Worm (Caenorhabditis elegans) whole organism, late embryonic: ENCODE measurements around the gene marc-1.

Source experiments
- che-1 ChIP-seq: sonication (generic microtip); optimal IDR thresholded peaks from 2 replicates; lab custom pipeline; 2016; ENCODE audit warnings: mild to moderate bottlenecking, missing genetic modification characterization, missing compliant biosample characterization
- dve-1 ChIP-seq: sonication (generic microtip); optimal IDR thresholded peaks from 2 replicates; lab custom pipeline; 2017; ENCODE audit warnings: antibody characterized with exemption, mild to moderate bottlenecking, missing genetic modification characterization, missing compliant biosample characterization
- fkh-10 ChIP-seq: fragments of 150-350 bp; optimal IDR thresholded peaks from 2 replicates; lab custom pipeline; 2014; ENCODE audit warnings: missing biosample characterization, missing genetic modification reagents, missing genetic modification characterization
- hlh-15 ChIP-seq: sonication (generic microtip); optimal IDR thresholded peaks from 2 replicates; lab custom pipeline; 2016; ENCODE audit warnings: missing genetic modification characterization, missing compliant biosample characterization
- lim-6 ChIP-seq: sonication (generic microtip); optimal IDR thresholded peaks from 2 replicates; lab custom pipeline; 2016; ENCODE audit warnings: missing genetic modification characterization, missing compliant biosample characterization
- nfya-1 ChIP-seq: sonication (generic microtip); optimal IDR thresholded peaks from 2 replicates; lab custom pipeline; 2017; ENCODE audit warnings: missing genetic modification characterization, mild to moderate bottlenecking, missing compliant biosample characterization, antibody characterized with exemption, moderate library complexity
- pqm-1 ChIP-seq: sonication (generic microtip); optimal IDR thresholded peaks from 2 replicates; lab custom pipeline; 2016; ENCODE audit warnings: missing genetic modification characterization, missing compliant biosample characterization
- ttx-3 ChIP-seq: sonication (generic microtip); optimal IDR thresholded peaks from 2 replicates; lab custom pipeline; 2016; ENCODE audit warnings: missing genetic modification reagents, missing genetic modification characterization, missing compliant biosample characterization
- unc-55 ChIP-seq: sonication (generic microtip); optimal IDR thresholded peaks from 2 replicates; lab custom pipeline; 2017; ENCODE audit warnings: missing biosample characterization, missing genetic modification reagents, missing genetic modification characterization
- unc-86 ChIP-seq: sonication (generic microtip); optimal IDR thresholded peaks from 2 replicates; lab custom pipeline; 2016; ENCODE audit warnings: missing genetic modification characterization, missing compliant biosample characterization

ce11 chrV:9752918-9753317 is 13.4 kb downstream of the marc-1 start, which contains the start of gene F58E6.6:
- TF ChIP-seq fkh-10 (no peak), hlh-15 (no peak), che-1 (tag; lab: Kevin White, UChicago) (no peak), unc-55 (GFP tag; lab: Kevin White, UChicago) (no peak), unc-86 (tag; lab: Kevin White, UChicago) (no peak), pqm-1 (tag; lab: Kevin White, UChicago) (no peak), dve-1 (no peak), nfya-1 (tag; lab: Kevin White, UChicago) (no peak), lim-6 (tag; lab: Kevin White, UChicago) (no peak), ttx-3 (no peak)
